Worm (Caenorhabditis elegans) whole organism, young adult: ENCODE measurements around the gene lias-1.

Experiments
- B0261.1 ChIP-seq: sonication (generic microtip); optimal IDR thresholded peaks from 2 replicates; lab custom pipeline; 2016; ENCODE audit warnings: mild to moderate bottlenecking, missing genetic modification characterization, moderate library complexity, missing compliant biosample characterization
- C06A6.2 ChIP-seq: fragments of 200-800 bp; sonication (Bioruptor generic); conservative IDR thresholded peaks from 2 replicates; pipeline ENCODE4 v1.3.6; 2022; ENCODE audit warnings: missing genetic modification characterization, missing compliant biosample characterization
- F10E7.11 ChIP-seq: sonication (generic microtip); optimal IDR thresholded peaks from 2 replicates; lab custom pipeline; 2017; ENCODE audit warnings: mild to moderate bottlenecking, missing genetic modification characterization, moderate library complexity, missing compliant biosample characterization
- F22D6.2 ChIP-seq: sonication (generic microtip); optimal IDR thresholded peaks from 2 replicates; lab custom pipeline; 2016; ENCODE audit warnings: mild to moderate bottlenecking, missing genetic modification characterization, missing compliant biosample characterization
- F33H1.4 ChIP-seq: fragments of 200-800 bp; sonication (Bioruptor generic); IDR thresholded peaks from 2 replicates; pipeline ENCODE4 v1.3.6; 2022; ENCODE audit warnings: missing genetic modification reagents, missing genetic modification characterization, missing compliant biosample characterization
- Y67H2A.10 ChIP-seq: fragments of 200-800 bp; sonication (Bioruptor generic); conservative IDR thresholded peaks from 2 replicates; pipeline ENCODE4 v1.3.6; 2022; ENCODE audit warnings: missing genetic modification reagents, missing genetic modification characterization, missing compliant biosample characterization
- Y79H2A.3 ChIP-seq: fragments of 200-800 bp; sonication (Bioruptor generic); conservative IDR thresholded peaks from 2 replicates; pipeline ENCODE4 v1.3.6; 2022; ENCODE audit warnings: missing genetic modification reagents, missing genetic modification characterization, missing compliant biosample characterization
- aptf-3 ChIP-seq: fragments of 200-800 bp; sonication (Bioruptor generic); IDR thresholded peaks from 2 replicates; pipeline ENCODE4 v1.3.6; 2022; ENCODE audit warnings: missing genetic modification characterization, missing compliant biosample characterization
- atf-7 ChIP-seq: sonication (generic microtip); optimal IDR thresholded peaks from 2 replicates; lab custom pipeline; 2017; ENCODE audit warnings: mild to moderate bottlenecking, missing genetic modification characterization, missing compliant biosample characterization
- athp-1 ChIP-seq: sonication (generic microtip); optimal IDR thresholded peaks from 2 replicates; lab custom pipeline; 2017; ENCODE audit warnings: mild to moderate bottlenecking, missing genetic modification characterization, missing compliant biosample characterization
- attf-5 ChIP-seq: fragments of 200-800 bp; sonication (Bioruptor generic); optimal IDR thresholded peaks from 2 replicates; lab custom pipeline; 2018; ENCODE audit warnings: mild to moderate bottlenecking, missing genetic modification characterization, missing compliant biosample characterization
- bed-1 ChIP-seq: fragments of 200-800 bp; sonication (Bioruptor generic); IDR thresholded peaks from 2 replicates; pipeline ENCODE4 v1.3.6; 2022; ENCODE audit warnings: missing genetic modification reagents, missing genetic modification characterization, missing compliant biosample characterization
- ccch-3 ChIP-seq: fragments of 200-800 bp; sonication (Bioruptor generic); optimal IDR thresholded peaks from 2 replicates; lab custom pipeline; 2018; ENCODE audit warnings: mild to moderate bottlenecking, missing genetic modification characterization, missing compliant biosample characterization
- cebp-1 ChIP-seq, 2 experiments: fragments of 200-800 bp in 1 of 2; sonication (Bioruptor generic) in 1 of 2; sonication (generic microtip) in 1 of 2; IDR thresholded peaks in 1 of 2; optimal IDR thresholded peaks in 1 of 2; 2 replicates each; pipeline versions ENCODE4 v1.3.6 to Lab custom; 2017 to 2022; ENCODE audit warnings: missing compliant biosample characterization in 2 of 2, missing genetic modification characterization in 2 of 2, mild to moderate bottlenecking in 1 of 2, missing genetic modification reagents in 1 of 2, moderate library complexity in 1 of 2
- ceh-100 ChIP-seq: fragments of 200-800 bp; sonication (Bioruptor generic); IDR thresholded peaks from 2 replicates; pipeline ENCODE4 v1.3.6; 2022; ENCODE audit warnings: missing genetic modification reagents, missing genetic modification characterization, missing compliant biosample characterization
- ceh-27 ChIP-seq: fragments of 200-800 bp; sonication (Bioruptor generic); optimal IDR thresholded peaks from 2 replicates; lab custom pipeline; 2018; ENCODE audit warnings: mild to moderate bottlenecking, missing genetic modification characterization, moderate library complexity, missing compliant biosample characterization
- ceh-58 ChIP-seq: fragments of 200-800 bp; sonication (Bioruptor generic); IDR thresholded peaks from 2 replicates; pipeline ENCODE4 v1.3.6; 2022; ENCODE audit warnings: missing genetic modification characterization, missing compliant biosample characterization
- chd-7 ChIP-seq: sonication (generic microtip); optimal IDR thresholded peaks from 2 replicates; lab custom pipeline; 2016; ENCODE audit warnings: mild to moderate bottlenecking, missing genetic modification characterization, moderate library complexity, missing compliant biosample characterization
- dox-1 ChIP-seq: fragments of 200-800 bp; sonication (Bioruptor generic); IDR thresholded peaks from 2 replicates; pipeline ENCODE4 v1.3.6; 2022; ENCODE audit warnings: missing genetic modification reagents, missing genetic modification characterization, missing compliant biosample characterization
- efl-1 ChIP-seq: fragments of 150-350 bp; optimal IDR thresholded peaks from 2 replicates; lab custom pipeline; 2014; ENCODE audit warnings: missing biosample characterization, missing genetic modification reagents, missing genetic modification characterization
- ets-4 ChIP-seq: fragments of 200-800 bp; sonication (Bioruptor generic); optimal IDR thresholded peaks from 2 replicates; lab custom pipeline; 2018; ENCODE audit warnings: mild to moderate bottlenecking, missing genetic modification characterization, missing compliant biosample characterization
- hlh-12 ChIP-seq: sonication (generic microtip); optimal IDR thresholded peaks from 2 replicates; lab custom pipeline; 2016; ENCODE audit warnings: missing genetic modification characterization, missing compliant biosample characterization
- let-607 ChIP-seq, 2 experiments: fragments of 200-800 bp in 1 of 2; sonication (Bioruptor generic) in 1 of 2; sonication (generic microtip) in 1 of 2; optimal IDR thresholded peaks; 2 replicates each; lab custom pipeline; 2016 to 2018; ENCODE audit warnings: mild to moderate bottlenecking in 2 of 2, missing compliant biosample characterization in 2 of 2, missing genetic modification characterization in 2 of 2, moderate library complexity in 2 of 2, missing genotype in 1 of 2
- lin-26 ChIP-seq: fragments of 200-800 bp; sonication (Bioruptor generic); IDR thresholded peaks from 2 replicates; pipeline ENCODE4 v1.3.6; 2022; ENCODE audit warnings: missing genetic modification reagents, missing genetic modification characterization, missing compliant biosample characterization
- lin-40 ChIP-seq: sonication (generic microtip); optimal IDR thresholded peaks from 2 replicates; lab custom pipeline; 2016; ENCODE audit warnings: missing genetic modification characterization, mild to moderate bottlenecking, missing compliant biosample characterization, missing genotype, missing genetic modification reagents
- lir-1 ChIP-seq: fragments of 200-800 bp; sonication (Bioruptor generic); conservative IDR thresholded peaks from 2 replicates; pipeline ENCODE4 v1.3.6; 2022; ENCODE audit warnings: missing genetic modification reagents, missing genetic modification characterization, missing compliant biosample characterization
- mxl-1 ChIP-seq: sonication (generic microtip); optimal IDR thresholded peaks from 2 replicates; lab custom pipeline; 2016; ENCODE audit warnings: missing genetic modification characterization, missing compliant biosample characterization
- nfyb-1 ChIP-seq: fragments of 200-800 bp; sonication (Bioruptor generic); IDR thresholded peaks from 2 replicates; pipeline ENCODE4 v1.3.6; 2022; ENCODE audit warnings: missing genetic modification reagents, missing genetic modification characterization, missing compliant biosample characterization
- nhr-120 ChIP-seq: fragments of 200-800 bp; sonication (Bioruptor generic); IDR thresholded peaks from 2 replicates; pipeline ENCODE4 v1.3.6; 2022; ENCODE audit warnings: missing genetic modification characterization, missing compliant biosample characterization
- nhr-80 ChIP-seq: sonication (generic microtip); optimal IDR thresholded peaks from 2 replicates; lab custom pipeline; 2016; ENCODE audit warnings: missing genetic modification characterization, missing compliant biosample characterization
- nhr-90 ChIP-seq: sonication (generic microtip); optimal IDR thresholded peaks from 2 replicates; lab custom pipeline; 2016; ENCODE audit warnings: missing genotype, mild to moderate bottlenecking, missing genetic modification characterization, missing compliant biosample characterization
- sdz-38 ChIP-seq: sonication (generic microtip); optimal IDR thresholded peaks from 2 replicates; lab custom pipeline; 2016; ENCODE audit warnings: missing genotype, missing genetic modification characterization, missing compliant biosample characterization
- snpc-1.1 ChIP-seq: sonication (generic microtip); optimal IDR thresholded peaks from 2 replicates; lab custom pipeline; 2017; ENCODE audit warnings: missing genetic modification characterization, mild to moderate bottlenecking, missing compliant biosample characterization, antibody characterized with exemption, moderate library complexity, missing genotype, missing genetic modification reagents; ENCODE audit not compliant: insufficient read depth
- snpc-3.4 ChIP-seq: sonication (generic microtip); optimal IDR thresholded peaks from 2 replicates; lab custom pipeline; 2017; ENCODE audit warnings: missing genetic modification characterization, mild to moderate bottlenecking, missing compliant biosample characterization, antibody characterized with exemption, moderate library complexity, missing genotype, missing genetic modification reagents
- snpc-4 ChIP-seq, 5 experiments: fragments of 150-350 bp in 1 of 5; sonication (generic microtip) in 4 of 5; optimal IDR thresholded peaks; 2 replicates each; lab custom pipeline; 2014 to 2018; ENCODE audit warnings: missing genetic modification characterization in 5 of 5, missing biosample characterization in 3 of 5, antibody characterized with exemption in 2 of 5, mild to moderate bottlenecking in 2 of 5, missing compliant biosample characterization in 2 of 5, missing genotype in 2 of 5, moderate library complexity in 2 of 5, missing genetic modification reagents in 1 of 5
- sptf-2 ChIP-seq: fragments of 200-800 bp; sonication (Bioruptor generic); optimal IDR thresholded peaks from 2 replicates; lab custom pipeline; 2018; ENCODE audit warnings: mild to moderate bottlenecking, missing genetic modification characterization, missing compliant biosample characterization
- tbp1 ChIP-seq: fragments of 200-800 bp; sonication (Bioruptor generic); optimal IDR thresholded peaks from 2 replicates; lab custom pipeline; 2018; ENCODE audit warnings: mild to moderate bottlenecking, missing genetic modification characterization, missing compliant biosample characterization
- tlf-1 ChIP-seq: fragments of 200-800 bp; sonication (Bioruptor generic); optimal IDR thresholded peaks from 2 replicates; lab custom pipeline; 2018; ENCODE audit warnings: mild to moderate bottlenecking, missing genetic modification characterization, missing compliant biosample characterization
- unc-62 ChIP-seq: fragments of 150-350 bp; optimal IDR thresholded peaks from 2 replicates; lab custom pipeline; 2014; ENCODE audit warnings: missing biosample characterization, missing genetic modification reagents, missing genetic modification characterization
- zfh-2 ChIP-seq: fragments of 200-800 bp; sonication (Bioruptor generic); conservative IDR thresholded peaks from 2 replicates; pipeline ENCODE4 v1.3.6; 2022; ENCODE audit warnings: missing genetic modification reagents, missing genetic modification characterization, missing compliant biosample characterization
- ztf-18 ChIP-seq: sonication (generic microtip); optimal IDR thresholded peaks from 2 replicates; lab custom pipeline; 2016; ENCODE audit warnings: missing genotype, mild to moderate bottlenecking, missing genetic modification characterization, missing compliant biosample characterization

The lias-1 gene

DNA sequence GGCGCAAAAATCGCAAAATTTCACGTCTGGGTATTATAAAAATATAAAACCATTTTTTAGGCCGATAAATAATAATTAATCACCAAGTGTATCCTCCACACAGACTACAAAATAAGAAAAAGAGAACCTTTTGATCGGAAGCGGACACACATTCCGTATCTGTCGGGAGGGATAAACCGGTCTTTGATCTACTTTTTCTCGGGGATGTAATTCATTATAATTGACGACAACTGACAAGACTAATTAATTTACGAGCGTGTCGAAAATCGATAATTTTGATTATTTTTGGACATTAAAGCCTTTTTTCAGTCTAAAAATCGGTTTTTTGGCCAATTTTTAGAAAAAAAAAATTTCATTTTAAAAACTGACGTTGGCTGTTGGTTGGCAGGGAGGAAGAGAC lies 34.5 kb downstream of the lias-1 start:
- TF ChIP-seq snpc-1.1 (tag; lab: Kevin White, UChicago), result no peak
- TF ChIP-seq let-607 (tag; optimal IDR thresholded peaks at IDR 0.05; lab: Kevin White, UChicago), result no peak
- TF ChIP-seq ccch-3 (GFP tag; lab: Kevin White, UChicago), result no peak
- TF ChIP-seq sdz-38 (tag; lab: Kevin White, UChicago), result no peak
- TF ChIP-seq attf-5 (GFP tag; lab: Kevin White, UChicago), result no peak
- TF ChIP-seq Y79H2A.3, result no peak

- TF ChIP-seq hlh-12 (tag; lab: Kevin White, UChicago), result no peak
- no peak for TF ChIP-seq ceh-58 (GFP tag; lab: Robert Waterston, UW)
- TF ChIP-seq tlf-1 (GFP tag; lab: Kevin White, UChicago), result no peak
- no peak for TF ChIP-seq ceh-100 (GFP tag; lab: Robert Waterston, UW)
- TF ChIP-seq ztf-18 (tag; lab: Kevin White, UChicago), result no peak
- TF ChIP-seq unc-62 (GFP tag; lab: Kevin White, UChicago), result no peak
- TF ChIP-seq mxl-1, result no peak
- TF ChIP-seq F22D6.2 (tag; lab: Kevin White, UChicago), result no peak
- TF ChIP-seq B0261.1 (tag; lab: Kevin White, UChicago), result no peak
- no peak for TF ChIP-seq tbp1 (GFP tag; lab: Kevin White, UChicago)
- no peak for TF ChIP-seq ceh-27 (GFP tag; lab: Kevin White, UChicago)
- no peak for TF ChIP-seq dox-1 (GFP tag; lab: Robert Waterston, UW)
- TF ChIP-seq zfh-2 (GFP tag; lab: Robert Waterston, UW), result no peak
- TF ChIP-seq lin-26 (GFP tag; lab: Robert Waterston, UW), result no peak
- TF ChIP-seq athp-1 (tag; lab: Kevin White, UChicago), result no peak
- TF ChIP-seq efl-1 (GFP tag; lab: Kevin White, UChicago), result no peak
- TF ChIP-seq ets-4 (GFP tag; lab: Kevin White, UChicago), result no peak
- TF ChIP-seq, all 124 proteins: peak for 0
These were observed 35.3 kb downstream of the lias-1 start, which contains the start of gene smim-14 for ce11 chrIII:3469646-3470045. Gene smim-14 (minus strand): TSS chrIII:3469746.

DNA sequence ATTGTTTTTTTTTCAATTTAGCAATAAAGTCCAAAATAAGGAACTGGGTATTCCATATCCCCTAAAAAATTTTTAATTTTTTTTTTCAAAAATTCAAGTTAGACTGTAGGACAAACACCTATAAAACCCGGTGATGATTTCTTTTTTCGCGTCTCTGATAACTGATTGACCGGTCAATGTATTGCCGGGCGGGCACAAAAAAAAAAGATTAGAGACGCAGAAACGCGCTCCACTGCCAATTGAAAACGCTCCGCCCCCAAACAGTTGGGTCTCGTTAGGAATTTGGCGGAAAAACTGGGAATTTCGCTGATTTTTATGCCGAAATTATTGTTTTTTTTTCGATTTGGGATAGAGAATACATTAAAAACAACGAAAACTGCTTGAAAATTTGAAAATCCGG lies 36.5 kb downstream of the lias-1 start:
- TF ChIP-seq F33H1.4 (GFP tag; lab: Robert Waterston, UW) (no peak), nhr-80 (tag; lab: Kevin White, UChicago) (peak; percentile 52), cebp-1 (GFP tag; IDR thresholded peaks at IDR 0.05; lab: Robert Waterston, UW) (no peak), cebp-1 (tag; optimal IDR thresholded peaks at IDR 0.05; lab: Kevin White, UChicago) (peak; percentile 13)
- TF ChIP-seq, all 124 proteins: peak for 2

DNA sequence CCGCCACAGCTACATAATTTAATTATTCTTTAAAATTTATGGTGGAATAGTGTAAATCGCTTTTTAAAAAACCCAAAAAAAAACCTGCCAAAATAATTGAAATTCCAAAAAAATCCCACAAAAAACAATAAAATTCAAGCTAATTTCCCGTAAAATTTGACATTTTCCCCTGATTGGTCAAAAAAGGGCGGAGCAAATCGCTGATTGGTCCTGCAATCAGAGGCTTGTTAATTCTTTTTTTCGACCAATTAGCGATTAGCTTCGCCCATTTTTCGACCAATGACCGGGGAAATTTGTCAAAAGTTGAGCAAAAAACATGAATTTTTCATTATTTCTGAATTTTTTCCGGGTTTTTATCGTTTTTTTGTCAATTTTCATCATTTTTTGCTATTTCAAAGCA lies 37.9 kb downstream of the lias-1 start:
- TF ChIP-seq aptf-3 (GFP tag; lab: Robert Waterston, UW), result no peak
- TF ChIP-seq nhr-120 (GFP tag; lab: Robert Waterston, UW), result no peak
- no peak for TF ChIP-seq chd-7 (tag; lab: Kevin White, UChicago)
- TF ChIP-seq snpc-3.4 (tag; lab: Kevin White, UChicago), result no peak
- peak; percentile 73 for TF ChIP-seq nfyb-1

ce11 chrIII:3461403-3461802 lies 43.5 kb downstream of the lias-1 start, which contains the start of gene pph-6:
Gene pph-6 (plus strand): TSS chrIII:3461703.
- TF ChIP-seq sptf-2, result no peak
- no peak for TF ChIP-seq bed-1 (GFP tag; lab: Robert Waterston, UW)
- TF ChIP-seq lin-40, result no peak
- TF ChIP-seq F22D6.2 (tag; lab: Kevin White, UChicago), result no peak
- TF ChIP-seq atf-7 (tag; lab: Kevin White, UChicago), result no peak
- TF ChIP-seq nfyb-1, result no peak
- no peak for TF ChIP-seq nhr-90
- no peak for TF ChIP-seq ceh-100 (GFP tag; lab: Robert Waterston, UW)
- no peak for TF ChIP-seq aptf-3 (GFP tag; lab: Robert Waterston, UW)
- no peak for TF ChIP-seq C06A6.2 (GFP tag; lab: Robert Waterston, UW)
- no peak for TF ChIP-seq snpc-4 (GFP tag; optimal IDR thresholded peaks at IDR 0.05; lab: Kevin White, UChicago)
- TF ChIP-seq snpc-4 (tag; optimal IDR thresholded peaks at IDR 0.05; lab: Kevin White, UChicago), result no peak
- no peak for TF ChIP-seq F10E7.11 (tag; lab: Kevin White, UChicago)
- no peak for TF ChIP-seq lir-1 (GFP tag; lab: Robert Waterston, UW)
- no peak for TF ChIP-seq ztf-18 (tag; lab: Kevin White, UChicago)
- TF ChIP-seq tbp1 (GFP tag; lab: Kevin White, UChicago), result no peak
- no peak for TF ChIP-seq Y67H2A.10 (GFP tag; lab: Robert Waterston, UW)
